Fruit fly (Drosophila melanogaster): ENCODE data around the gene Obp18a.

Gene Obp18a

DNA sequence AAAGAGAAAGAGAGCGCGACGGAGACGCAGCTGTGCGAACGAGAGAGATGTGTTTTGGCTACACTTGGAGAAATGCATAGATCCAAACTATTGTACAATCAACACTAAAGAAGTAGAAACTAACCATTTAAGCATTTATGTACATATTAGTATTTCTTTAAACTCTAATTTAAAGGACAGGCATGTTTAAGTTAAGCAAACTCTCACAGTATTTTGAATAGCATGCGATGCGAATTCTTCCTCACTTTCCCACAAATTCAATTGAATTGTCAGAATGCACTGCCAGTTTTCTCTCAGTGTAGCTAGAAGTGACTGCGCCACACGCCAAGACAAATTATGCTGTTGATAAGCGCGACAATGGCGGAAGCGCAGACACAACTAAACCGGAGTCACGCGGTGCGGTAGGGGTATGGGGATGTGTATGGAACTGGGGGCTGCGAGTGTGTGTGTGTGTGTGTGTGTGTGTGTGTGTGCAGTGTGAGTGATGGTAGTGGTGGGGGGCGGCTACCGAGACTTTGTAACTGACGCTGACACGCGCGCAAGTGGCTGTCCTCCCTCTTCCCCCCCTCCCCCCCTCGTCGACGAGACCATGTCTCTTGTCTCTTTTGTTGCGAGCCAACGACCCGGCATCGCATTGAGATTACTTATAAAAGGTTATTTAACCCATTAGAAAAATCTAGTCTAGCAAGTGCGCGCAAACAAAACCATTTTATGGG, 28.7 kb downstream of the Obp18a start (continued):
- TF ChIP-seq CG2875 (GFP tag; optimal IDR thresholded peaks at IDR 0.05) (no peak), B-H2 (GFP tag; optimal IDR thresholded peaks at IDR 0.05) (no peak), CG33213 (GFP tag; optimal IDR thresholded peaks at IDR 0.05) (no peak), zfh2 (GFP tag; optimal IDR thresholded peaks at IDR 0.05) (no peak), CG9727 (GFP tag; optimal IDR thresholded peaks at IDR 0.05) (peak; percentile 11), CG8281 (tag; optimal IDR thresholded peaks at IDR 0.05) (peak; percentile 4), dmrt99B (tag; optimal IDR thresholded peaks at IDR 0.05) (peak; percentile 70), Side (GFP tag; optimal IDR thresholded peaks at IDR 0.05) (no peak), ind (GFP tag; optimal IDR thresholded peaks at IDR 0.05) (peak; percentile 13), rib (GFP tag; IDR thresholded peaks at IDR 0.05) (no peak), CG6272 (GFP tag; IDR thresholded peaks at IDR 0.05) (no peak), CG18476 (GFP tag; optimal IDR thresholded peaks at IDR 0.05) (peak; percentile 15), CG11695 (GFP tag; IDR thresholded peaks at IDR 0.05) (no peak), chinmo (GFP tag; IDR thresholded peaks at IDR 0.05; ENCODE audit: partially characterized antibody) (no peak), Nf-YC (tag; optimal IDR thresholded peaks at IDR 0.05) (peak; percentile 7), nerfin-1 (tag; optimal IDR thresholded peaks at IDR 0.05) (peak; percentile 26), CG12299 (tag; optimal IDR thresholded peaks at IDR 0.05) (no peak), CG6813 (GFP tag; optimal IDR thresholded peaks at IDR 0.05) (peak; percentile 26), HLH4C (GFP tag; IDR thresholded peaks at IDR 0.05; ENCODE audit: partially characterized antibody) (no peak), Med (GFP tag) (peak; percentile 82), Eip74EF (GFP tag; optimal IDR thresholded peaks at IDR 0.05) (peak in 1 of 2 experiments; percentile 49), cwo (GFP tag; optimal IDR thresholded peaks at IDR 0.05) (peak; percentile 3), fd64A (GFP tag; optimal IDR thresholded peaks at IDR 0.05) (no peak), scrt (GFP tag; optimal IDR thresholded peaks at IDR 0.05) (peak; percentile 40), unpg (GFP tag; optimal IDR thresholded peaks at IDR 0.05) (peak; percentile 38), CG13624 (GFP tag; optimal IDR thresholded peaks at IDR 0.05) (peak; percentile 32), CG15514 (GFP tag; optimal IDR thresholded peaks at IDR 0.05) (peak; percentile 9), Aef1 (GFP tag; IDR thresholded peaks at IDR 0.05) (no peak), D19B (GFP tag; optimal IDR thresholded peaks at IDR 0.05) (peak; percentile 8), CG10543 (GFP tag; optimal IDR thresholded peaks at IDR 0.05) (peak; percentile 23), Lim3 (GFP tag; IDR thresholded peaks at IDR 0.05) (no peak), nmo (GFP tag; optimal IDR thresholded peaks at IDR 0.05) (peak; percentile 69), gce (GFP tag; IDR thresholded peaks at IDR 0.05) (no peak), CG9817 (tag; optimal IDR thresholded peaks at IDR 0.05) (peak; percentile 37), Fer1 (GFP tag; optimal IDR thresholded peaks at IDR 0.05) (peak; percentile 58), sug (tag; optimal IDR thresholded peaks at IDR 0.05) (peak; percentile 49), tll (GFP tag; optimal IDR thresholded peaks at IDR 0.05) (no peak), wdn (GFP tag; IDR thresholded peaks at IDR 0.05) (no peak), CG30403 (GFP tag; optimal IDR thresholded peaks at IDR 0.05) (peak; percentile 52), CG33557 (GFP tag; optimal IDR thresholded peaks at IDR 0.05) (no peak), prd (optimal IDR thresholded peaks at IDR 0.05) (no peak), prd (GFP tag; IDR thresholded peaks at IDR 0.05) (peak; percentile 12; the same call in 1 of the 3 replicates), NC2β (GFP tag; optimal IDR thresholded peaks at IDR 0.05) (no peak), CG1603 (tag; optimal IDR thresholded peaks at IDR 0.05) (peak; percentile 61), CG7357 (GFP tag; IDR thresholded peaks at IDR 0.05) (0 out of 3 replicates have a peak, but pooled peaks have one; percentile 22), ewg (GFP tag; optimal IDR thresholded peaks at IDR 0.05) (peak; percentile 10), CG17829 (tag; optimal IDR thresholded peaks at IDR 0.05) (peak; percentile 1), grau (tag; optimal IDR thresholded peaks at IDR 0.05) (peak; percentile 56)
